Fruit fly (Drosophila melanogaster) whole organism, larva: ENCODE results near the gene Eig71Ed.

Experiments used
- noc ChIP-seq: fragments of 200-800 bp; sonication (Bioruptor generic); optimal IDR thresholded peaks from 3 replicates; lab custom pipeline; 2019; ENCODE audit warnings: missing biosample characterization, mild to moderate bottlenecking, missing genetic modification characterization, moderate library complexity

Eig71Ed gene

DNA sequence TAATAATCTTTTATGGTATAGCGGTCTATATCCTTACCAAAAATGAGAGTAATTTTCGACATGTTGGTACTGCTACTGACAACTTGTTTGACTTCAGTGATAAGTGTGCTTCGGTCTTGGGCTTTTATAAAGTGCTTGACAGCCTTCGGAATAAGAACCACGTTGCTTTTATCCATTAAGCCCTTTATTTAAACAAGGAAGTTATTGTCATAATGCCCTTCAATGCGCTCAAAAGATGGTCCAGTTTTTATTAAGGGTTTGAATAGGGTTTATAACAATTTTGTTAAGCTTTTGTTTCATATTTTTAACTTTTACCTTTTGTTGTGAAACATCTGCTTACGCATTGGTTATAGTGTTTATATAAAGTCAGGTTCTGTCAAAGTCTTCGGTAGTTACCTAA is at the start of gene Eig71Ed, which contains the start of gene Eig71Ec:
Eig71Ed (plus strand) TSS at position 384 of the 400 bp plus-strand sequence.
Eig71Ec (minus strand) TSS at position 101 of the 400 bp plus-strand sequence.
- no peak for TF ChIP-seq noc (tag; lab: Kevin White, UChicago)

DNA sequence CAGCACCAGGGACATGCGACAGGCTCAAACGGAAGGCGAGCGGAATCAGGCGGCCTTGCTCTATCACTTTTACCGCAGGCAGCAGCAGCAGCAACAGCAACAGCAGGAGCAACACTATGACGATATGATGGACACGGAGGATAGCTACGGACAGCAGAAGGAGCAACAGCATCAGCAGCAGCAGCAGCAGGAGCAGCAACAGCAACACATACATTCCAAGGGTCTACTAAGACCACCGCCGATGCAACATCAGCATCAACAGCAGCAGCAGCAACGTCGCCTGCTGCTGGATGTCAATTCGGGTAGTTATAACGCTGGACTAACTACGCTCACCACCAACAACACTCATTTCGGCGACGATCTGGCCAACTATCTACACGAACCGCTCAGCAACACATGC is 47.4 kb upstream of the Eig71Ed start:
- no peak for TF ChIP-seq noc (tag; lab: Kevin White, UChicago)

DNA sequence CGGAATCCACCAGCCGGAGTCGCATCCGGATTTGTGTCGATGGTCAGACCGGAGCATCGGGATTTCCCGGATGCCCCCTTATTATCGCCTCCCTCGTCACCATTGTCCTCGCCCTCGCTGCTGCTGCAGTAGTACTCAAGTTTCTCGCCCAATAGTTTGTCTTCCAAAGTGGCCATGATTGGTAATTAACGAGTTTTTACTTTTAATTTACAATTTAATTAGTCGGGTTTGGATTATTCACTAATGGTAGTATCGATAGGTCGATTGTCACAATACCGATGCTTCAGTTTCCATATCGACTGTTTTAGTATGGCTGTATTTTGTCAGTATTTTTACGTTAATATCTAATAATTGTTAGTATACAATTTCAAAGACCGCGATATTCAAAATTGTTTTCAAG is 42.2 kb upstream of the Eig71Ed start, which contains the start of gene CG7650:
CG7650 (minus strand) TSS at position 278 of the 400 bp plus-strand sequence.
- no peak for TF ChIP-seq noc (tag; lab: Kevin White, UChicago)

DNA sequence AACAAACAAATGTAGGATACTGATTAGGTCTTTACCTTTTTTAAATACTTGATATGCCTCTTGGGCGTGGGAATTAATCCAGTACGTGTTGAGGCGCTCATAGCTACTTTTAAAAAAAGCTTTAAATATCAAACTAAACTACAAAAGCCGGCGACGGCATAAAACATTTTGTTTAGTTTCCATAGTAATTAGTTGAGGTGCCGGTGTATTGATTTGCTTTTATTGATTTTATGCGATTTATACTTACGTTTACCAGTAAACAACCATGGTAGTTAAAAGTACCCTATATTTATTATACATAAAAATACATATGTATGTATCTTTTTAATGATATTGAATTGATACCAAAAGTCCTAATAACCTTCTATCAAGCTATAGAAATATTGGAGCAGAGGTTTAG is 39.6 kb upstream of the Eig71Ed start, which contains the start of gene CG13449:
CG13449 (minus strand) TSS at position 101 of the 400 bp plus-strand sequence.
- TF ChIP-seq noc (tag; lab: Kevin White, UChicago): no peak

DNA sequence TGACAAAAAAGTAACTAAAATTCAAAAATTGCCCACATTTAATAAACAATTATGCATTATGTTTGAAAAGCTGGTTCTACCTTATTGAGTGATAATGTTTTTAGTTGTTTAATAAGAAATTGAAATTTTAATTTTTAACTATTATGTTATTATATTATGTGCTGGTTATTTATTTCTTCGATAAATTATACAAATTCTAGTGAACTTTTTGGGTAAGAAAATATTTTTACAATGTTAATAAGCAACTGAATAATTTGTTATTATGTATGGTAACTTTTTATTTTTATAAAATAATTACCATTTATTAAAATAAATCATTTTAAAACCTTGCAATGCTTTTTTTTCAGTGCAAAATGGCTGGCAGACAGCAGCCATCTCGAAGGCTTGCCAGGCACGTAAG is 35.8 kb upstream of the Eig71Ed start:
- no peak for TF ChIP-seq noc (tag; lab: Kevin White, UChicago)

DNA sequence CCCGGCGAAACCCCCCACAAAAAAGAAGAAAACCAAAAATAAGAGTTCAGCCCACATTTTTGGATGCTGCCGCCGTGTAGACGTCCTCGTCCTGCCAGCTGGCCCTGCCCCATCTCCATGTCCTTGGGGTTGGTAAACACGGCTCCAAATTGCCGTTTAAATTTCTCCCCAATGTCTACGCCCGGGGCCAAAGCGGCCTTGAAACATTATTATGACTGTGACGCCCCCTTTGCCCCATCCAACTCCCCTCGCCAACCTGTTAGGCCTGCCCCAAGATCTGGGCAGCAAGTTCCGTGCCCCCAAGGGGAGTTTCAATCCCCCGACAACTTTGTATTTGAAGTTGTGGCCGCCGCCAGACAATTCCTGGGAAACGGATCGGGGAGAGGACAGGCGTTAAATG is 35.4 kb upstream of the Eig71Ed start:
- TF ChIP-seq noc (tag; lab: Kevin White, UChicago): no peak

dm6 chr3L:15619626-15620247 is 32.6 kb upstream of the Eig71Ed start, which contains the start of gene Phs:
Gene Phs, plus strand, starts transcription at chr3L:15619901.
- TF ChIP-seq noc (tag; lab: Kevin White, UChicago): peak; percentile 60

DNA sequence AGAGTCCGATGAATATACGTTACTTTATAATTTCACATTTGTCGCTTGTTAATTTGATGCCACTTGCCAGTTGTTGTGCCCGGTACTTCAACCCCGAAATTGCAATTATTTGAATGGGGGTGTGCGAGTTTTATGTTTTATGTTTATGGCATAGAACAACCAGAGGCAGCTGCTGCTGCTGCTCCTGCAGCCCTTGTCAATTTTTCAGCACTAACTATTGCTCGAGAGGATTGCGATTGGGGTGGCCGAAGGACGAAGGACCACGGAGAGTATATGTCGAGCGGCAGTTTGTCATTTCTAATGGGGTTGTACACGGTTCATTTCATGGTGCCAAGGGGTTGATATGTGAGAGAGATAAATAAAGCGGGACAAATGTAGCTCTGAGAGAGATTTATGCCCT is 28.2 kb upstream of the Eig71Ed start:
- no peak for TF ChIP-seq noc (tag; lab: Kevin White, UChicago)

- no peak for TF ChIP-seq noc (tag; lab: Kevin White, UChicago)
Measured at dm6 chr3L:15624944-15625610, 27.3 kb upstream of the Eig71Ed start.

DNA sequence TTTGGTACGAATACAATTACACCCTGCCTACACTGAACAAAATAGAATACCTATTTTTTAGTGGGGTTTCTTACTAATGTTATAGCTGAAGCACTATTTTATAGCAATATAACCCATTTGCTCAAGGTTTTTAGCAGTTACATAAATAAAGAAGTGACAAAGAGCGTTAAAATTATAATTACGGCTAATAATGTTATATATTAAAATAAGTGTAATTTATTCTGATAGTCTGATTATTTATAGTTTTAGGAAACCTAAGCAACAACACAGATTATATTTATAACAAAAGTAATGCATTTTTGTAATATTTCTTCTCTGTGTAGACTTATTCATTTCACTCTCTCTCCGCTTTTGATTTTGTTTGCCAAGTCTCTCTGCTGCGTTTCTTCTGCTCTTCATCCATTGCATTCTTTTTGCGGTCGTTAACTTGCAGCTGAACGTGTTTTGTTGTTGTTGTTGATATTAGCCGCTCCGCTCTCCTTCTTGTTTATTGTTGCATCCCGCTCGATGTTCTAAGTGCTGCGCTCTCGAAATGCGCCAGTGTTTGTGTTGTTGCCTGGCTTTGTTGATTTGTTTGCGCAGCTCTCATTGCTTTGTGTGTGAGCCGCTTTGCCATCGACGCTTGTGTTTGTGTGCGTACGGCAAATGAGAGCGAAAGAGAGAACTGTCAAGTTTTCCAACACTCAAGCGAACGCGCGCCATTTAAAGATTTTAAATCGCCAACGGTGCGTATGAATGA is 26.5 kb upstream of the Eig71Ed start:
- TF ChIP-seq noc (tag; lab: Kevin White, UChicago): peak; percentile 93

DNA sequence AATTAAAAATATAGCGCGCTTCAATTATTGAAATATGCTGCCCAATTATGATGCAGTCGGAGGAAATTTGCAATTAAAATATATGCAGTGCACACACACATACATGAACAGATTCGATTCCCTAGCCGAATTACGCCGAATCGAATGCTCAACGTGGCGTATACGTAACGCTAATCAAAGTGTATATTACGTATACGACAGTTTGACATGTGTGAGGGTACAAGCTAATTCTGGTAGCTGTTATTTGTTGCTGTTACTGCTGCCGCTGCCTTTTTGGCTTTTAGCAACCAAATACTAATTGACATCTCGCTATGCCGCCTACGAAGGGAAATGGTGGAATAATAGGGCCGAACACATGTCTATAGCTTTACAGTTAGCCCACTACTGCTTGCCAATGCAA is 25.0 kb upstream of the Eig71Ed start:
- no peak for TF ChIP-seq noc (tag; lab: Kevin White, UChicago)

DNA sequence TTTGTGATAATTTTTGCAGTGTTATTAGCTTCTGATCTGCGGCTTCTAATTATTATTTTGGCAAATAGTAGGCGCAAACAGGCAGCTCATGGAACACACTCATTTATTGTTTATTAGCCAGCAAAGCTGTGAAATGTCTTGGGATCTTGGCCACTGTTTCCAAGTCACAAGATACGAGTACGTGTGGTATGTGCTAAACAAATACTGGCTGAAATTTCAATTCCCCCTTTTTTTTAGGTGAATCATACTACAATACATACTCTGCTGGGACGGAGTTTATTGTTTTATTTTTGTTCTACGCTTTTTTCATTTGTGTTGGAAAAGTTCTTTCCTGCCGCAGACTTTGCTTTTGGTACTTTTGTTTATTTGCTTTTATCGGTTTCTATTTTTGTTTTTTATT is 21.3 kb upstream of the Eig71Ed start:
- no peak for TF ChIP-seq noc (tag; lab: Kevin White, UChicago)

- no peak for TF ChIP-seq noc (tag; lab: Kevin White, UChicago)
Measured at dm6 chr3L:15632653-15633052, 19.7 kb upstream of the Eig71Ed start.

DNA sequence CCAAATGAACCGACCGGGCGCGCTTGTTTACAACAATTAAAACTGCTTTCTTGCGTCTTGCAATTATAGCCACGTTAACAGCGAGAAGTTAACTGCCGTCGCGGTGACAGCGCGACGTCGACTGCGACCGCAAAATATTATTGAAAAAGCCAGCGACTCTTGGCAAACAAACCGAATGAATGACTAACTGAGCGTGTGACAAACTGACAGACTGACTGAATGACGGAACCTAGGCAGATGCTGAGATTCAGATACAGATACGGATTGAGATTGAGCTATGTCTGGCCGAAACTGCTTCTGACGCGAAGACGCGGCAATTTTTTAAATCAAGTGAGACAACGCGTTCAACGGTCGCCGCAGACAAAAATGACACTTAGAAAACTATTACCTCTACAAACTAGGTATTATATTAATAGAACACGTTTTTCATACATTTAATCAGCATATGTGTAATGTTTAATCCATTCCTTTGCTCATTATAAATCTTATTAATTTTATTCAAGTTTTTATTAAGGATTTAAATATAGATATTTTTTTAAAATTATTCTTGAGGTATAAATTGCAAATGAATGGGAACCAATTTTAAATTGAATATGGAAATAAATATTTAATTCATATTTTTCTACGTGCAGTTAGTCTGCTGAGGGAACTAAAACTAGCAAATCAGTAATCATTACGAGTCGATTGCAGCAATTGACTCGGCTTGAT is 17.8 kb upstream of the Eig71Ed start:
- TF ChIP-seq noc (tag; lab: Kevin White, UChicago): peak; percentile 13

DNA sequence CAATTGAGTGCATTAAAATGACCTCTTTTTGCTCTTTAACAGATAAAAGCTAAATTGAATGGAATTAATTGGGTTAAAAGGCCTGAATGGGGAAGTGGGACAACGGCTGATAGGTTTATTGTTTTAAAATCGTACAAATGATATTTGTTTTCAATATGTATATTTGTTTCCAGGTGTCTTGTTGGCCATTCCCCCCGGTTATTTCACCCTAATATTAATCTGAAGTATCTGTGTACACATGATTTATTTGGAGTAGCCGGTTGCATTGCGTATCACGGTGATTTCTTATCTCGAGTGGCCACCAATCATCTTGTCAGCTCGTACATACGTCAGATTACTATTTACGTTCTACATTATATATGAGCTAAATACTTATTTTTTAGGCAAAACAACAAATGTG is 16.0 kb upstream of the Eig71Ed start:
- peak; percentile 52 for TF ChIP-seq noc (tag; lab: Kevin White, UChicago)
